Fruit fly (Drosophila melanogaster): Measurements from ENCODE around the gene CG32808.
A peak's percentile ranks its signal among the peaks of the same experiment; 100 is the strongest.

Gene CG32808

DNA sequence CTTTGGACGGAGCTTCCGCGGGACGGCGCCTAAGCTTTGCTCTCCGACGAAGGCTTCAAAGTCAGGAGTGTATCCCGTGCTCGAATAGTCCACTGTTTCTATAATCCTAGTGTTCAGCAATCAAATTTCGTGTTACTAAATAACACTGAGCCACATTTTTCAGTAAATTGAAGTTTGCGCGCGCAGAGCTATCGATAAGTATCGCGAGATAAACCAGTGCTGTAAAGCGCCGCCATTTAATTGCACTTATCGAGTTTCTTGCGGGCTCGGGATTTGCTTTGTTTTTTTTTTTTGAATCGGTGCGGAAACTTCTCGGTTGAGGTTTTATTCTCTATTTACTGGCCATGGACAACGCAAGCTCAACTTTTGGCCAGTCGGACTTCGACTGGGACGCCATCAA lies 7.2 kb upstream of the CG32808 start, which contains the start of the genes Rab27 and mei-38 (continued):
- TF ChIP-seq CG16813 (GFP tag; IDR thresholded peaks at IDR 0.05; ENCODE audit: partially characterized antibody) (peak; percentile 73), Ptx1 (GFP tag; IDR thresholded peaks at IDR 0.05) (0 out of 2 replicates have a peak, but pooled peaks have one; percentile 11), CG6813 (GFP tag; optimal IDR thresholded peaks at IDR 0.05) (no peak), gsb-n (tag; optimal IDR thresholded peaks at IDR 0.05) (no peak), Fer1 (GFP tag; optimal IDR thresholded peaks at IDR 0.05) (peak; percentile 9), exex (tag; optimal IDR thresholded peaks at IDR 0.05) (no peak), amos (GFP tag; IDR thresholded peaks at IDR 0.05; ENCODE audit: partially characterized antibody) (peak; percentile 82), phol (tag; optimal IDR thresholded peaks at IDR 0.05) (peak; percentile 48), Camta (GFP tag; optimal IDR thresholded peaks at IDR 0.05) (peak; percentile 9), eve (GFP tag; optimal IDR thresholded peaks at IDR 0.05) (no peak), CG5245 (GFP tag; optimal IDR thresholded peaks at IDR 0.05) (no peak), Ravus (GFP tag; IDR thresholded peaks at IDR 0.05) (no peak), jumu (GFP tag; optimal IDR thresholded peaks at IDR 0.05) (peak; percentile 44), CG10267 (tag; optimal IDR thresholded peaks at IDR 0.05) (peak; percentile 97), pho (GFP tag; optimal IDR thresholded peaks at IDR 0.05) (peak; percentile 37), CG17612 (GFP tag; IDR thresholded peaks at IDR 0.05) (no peak), prd (optimal IDR thresholded peaks at IDR 0.05) (no peak), prd (GFP tag; IDR thresholded peaks at IDR 0.05) (0 out of 3 replicates have a peak, but pooled peaks have one; percentile 16), Antp (GFP tag; optimal IDR thresholded peaks at IDR 0.05) (peak; percentile 32), CG12391 (tag; optimal IDR thresholded peaks at IDR 0.05) (no peak), HmgZ (tag; optimal IDR thresholded peaks at IDR 0.05) (peak; percentile 33), pan (optimal IDR thresholded peaks at IDR 0.05) (no peak), pan (GFP tag; optimal IDR thresholded peaks at IDR 0.05 in 1 of 2, IDR thresholded peaks at IDR 0.05 in 1 of 2) (peak in 1 of 2 experiments; percentile 19), knrl (GFP tag; IDR thresholded peaks at IDR 0.05; ENCODE audit: partially characterized antibody) (peak; percentile 60; the same call in 2 of the 3 replicates), Doc3 (GFP tag; IDR thresholded peaks at IDR 0.05; ENCODE audit: partially characterized antibody) (0 out of 3 replicates have a peak, but pooled peaks have one; percentile 35), CG13296 (GFP tag; optimal IDR thresholded peaks at IDR 0.05) (no peak), CG15269 (tag; optimal IDR thresholded peaks at IDR 0.05) (no peak), CoRest (tag; optimal IDR thresholded peaks at IDR 0.05) (peak; percentile 8), Abd-B (GFP tag; optimal IDR thresholded peaks at IDR 0.05) (peak; percentile 2), CG3163 (GFP tag; optimal IDR thresholded peaks at IDR 0.05) (peak; percentile 13), CG8290 (GFP tag; optimal IDR thresholded peaks at IDR 0.05) (peak; percentile 67), CG8290 (tag; optimal IDR thresholded peaks at IDR 0.05) (peak in 1 of 2 experiments; percentile 44), stwl (tag; optimal IDR thresholded peaks at IDR 0.05) (peak; percentile 23), lbe (GFP tag; optimal IDR thresholded peaks at IDR 0.05) (peak; percentile 4), trem (tag; optimal IDR thresholded peaks at IDR 0.05) (peak; percentile 33), CG34224 (GFP tag; IDR thresholded peaks at IDR 0.05; ENCODE audit: partially characterized antibody) (peak; percentile 68), mirr (GFP tag; optimal IDR thresholded peaks at IDR 0.05) (no peak), CG7745 (tag; optimal IDR thresholded peaks at IDR 0.05) (no peak), BEAF-32 (GFP tag; optimal IDR thresholded peaks at IDR 0.05) (peak; percentile 80), YL-1 (GFP tag; optimal IDR thresholded peaks at IDR 0.05) (no peak), Trl (optimal IDR thresholded peaks at IDR 0.05) (no peak), Trl (GFP tag; optimal IDR thresholded peaks at IDR 0.05) (no peak), Side (GFP tag; optimal IDR thresholded peaks at IDR 0.05) (peak; percentile 1), vfl (GFP tag; optimal IDR thresholded peaks at IDR 0.05) (peak; percentile 20), D19B (GFP tag; optimal IDR thresholded peaks at IDR 0.05) (no peak), E2f1 (GFP tag; IDR thresholded peaks at IDR 0.05) (peak; percentile 27; the same call in 1 of the 2 replicates), pb (GFP tag; optimal IDR thresholded peaks at IDR 0.05) (no peak), CG14710 (tag; optimal IDR thresholded peaks at IDR 0.05) (peak; percentile 38), CG4424 (GFP tag; optimal IDR thresholded peaks at IDR 0.05) (peak; percentile 7), TFAM (GFP tag; optimal IDR thresholded peaks at IDR 0.05) (no peak), Asciz (GFP tag; optimal IDR thresholded peaks at IDR 0.05) (no peak)
